Worm (Caenorhabditis elegans): ENCODE results near the gene clec-172.

Gene clec-172

DNA sequence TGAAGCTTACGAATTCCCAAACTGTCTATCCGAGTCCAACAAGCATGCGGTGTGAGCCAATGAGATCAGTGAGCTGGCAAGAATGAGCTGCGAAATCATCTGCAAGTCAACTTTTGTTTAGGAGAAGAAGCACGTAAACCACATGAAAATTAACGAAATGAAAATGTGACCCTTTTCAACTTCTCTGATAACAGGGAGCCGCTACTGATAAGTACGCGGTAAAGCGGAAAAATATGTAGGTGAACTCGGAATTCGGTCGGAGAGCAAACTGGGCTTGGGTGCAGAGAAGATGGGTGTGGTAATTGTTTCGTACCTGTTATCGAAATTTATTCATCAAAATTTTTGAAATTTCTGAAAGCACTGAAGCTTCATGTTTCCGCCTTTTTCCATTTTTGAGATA, at the start of gene clec-172:
clec-172 (minus strand) TSS at position 101 of the 400 bp plus-strand sequence.
- TF ChIP-seq C08G9.2 (tag; optimal IDR thresholded peaks at IDR 0.05) (no peak), T23F11.4 (GFP tag; optimal IDR thresholded peaks at IDR 0.05) (no peak), ttx-3 (tag; optimal IDR thresholded peaks at IDR 0.05) (no peak), unc-55 (GFP tag; optimal IDR thresholded peaks at IDR 0.05) (no peak), K09A11.1 (tag; optimal IDR thresholded peaks at IDR 0.05; ENCODE audit: insufficient read depth) (no peak), pha-2 (tag; optimal IDR thresholded peaks at IDR 0.05) (no peak), hlh-30 (tag; optimal IDR thresholded peaks at IDR 0.05; ENCODE audit: insufficient read depth) (no peak), lin-11 (tag; optimal IDR thresholded peaks at IDR 0.05) (no peak), tbx-7 (tag; optimal IDR thresholded peaks at IDR 0.05) (no peak), npax-4 (tag; optimal IDR thresholded peaks at IDR 0.05) (no peak), fkh-6 (tag; optimal IDR thresholded peaks at IDR 0.05) (no peak), nhr-232 (tag; optimal IDR thresholded peaks at IDR 0.05) (no peak), pha-4 (tag; optimal IDR thresholded peaks at IDR 0.05) (no peak), sdc-2 (tag; optimal IDR thresholded peaks at IDR 0.05) (no peak), ceh-6 (GFP tag; optimal IDR thresholded peaks at IDR 0.05) (no peak), ama-1 (optimal IDR thresholded peaks at IDR 0.05) (no peak), syd-9 (tag; optimal IDR thresholded peaks at IDR 0.05) (no peak), unc-86 (tag; optimal IDR thresholded peaks at IDR 0.05) (no peak)

DNA sequence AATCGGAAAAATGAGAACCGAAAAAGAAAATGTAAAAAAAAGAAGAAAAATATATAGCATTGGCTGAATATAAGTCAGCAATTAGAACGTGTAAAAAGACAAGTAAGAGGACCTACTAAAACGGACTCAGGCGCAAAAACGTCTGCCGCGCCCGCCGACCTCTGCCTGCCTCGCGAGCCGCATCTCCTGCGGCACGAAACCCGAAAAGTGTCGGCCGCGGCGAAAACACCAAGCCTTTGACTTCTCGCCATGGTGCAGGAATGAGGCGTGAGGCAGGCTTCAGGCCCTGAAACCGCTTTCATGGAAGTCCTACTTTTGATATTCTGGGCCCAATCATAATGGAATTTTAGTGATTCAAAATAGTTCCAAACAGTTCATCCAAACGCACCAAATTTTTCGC, 49.3 kb upstream of the clec-172 start:
- no peak for TF ChIP-seq pha-2 (tag; optimal IDR thresholded peaks at IDR 0.05)
- no peak for TF ChIP-seq syd-9 (tag; optimal IDR thresholded peaks at IDR 0.05)
- no peak for TF ChIP-seq rnt-1 (tag; optimal IDR thresholded peaks at IDR 0.05)
- TF ChIP-seq zip-5 (tag; optimal IDR thresholded peaks at IDR 0.05) = no peak
- no peak for TF ChIP-seq sox-2 (GFP tag; IDR thresholded peaks at IDR 0.05)
- TF ChIP-seq dmd-4 (tag; optimal IDR thresholded peaks at IDR 0.05; ENCODE audit: borderline replicate concordance) = no peak
- TF ChIP-seq eyg-1 (tag; optimal IDR thresholded peaks at IDR 0.05) = no peak
- TF ChIP-seq pros-1 (tag; optimal IDR thresholded peaks at IDR 0.05) = no peak
- no peak for TF ChIP-seq ztf-16 (tag; optimal IDR thresholded peaks at IDR 0.05)
- TF ChIP-seq ceh-19 (GFP tag; optimal IDR thresholded peaks at IDR 0.05) = no peak
- no peak for TF ChIP-seq npax-4 (tag; optimal IDR thresholded peaks at IDR 0.05)

DNA sequence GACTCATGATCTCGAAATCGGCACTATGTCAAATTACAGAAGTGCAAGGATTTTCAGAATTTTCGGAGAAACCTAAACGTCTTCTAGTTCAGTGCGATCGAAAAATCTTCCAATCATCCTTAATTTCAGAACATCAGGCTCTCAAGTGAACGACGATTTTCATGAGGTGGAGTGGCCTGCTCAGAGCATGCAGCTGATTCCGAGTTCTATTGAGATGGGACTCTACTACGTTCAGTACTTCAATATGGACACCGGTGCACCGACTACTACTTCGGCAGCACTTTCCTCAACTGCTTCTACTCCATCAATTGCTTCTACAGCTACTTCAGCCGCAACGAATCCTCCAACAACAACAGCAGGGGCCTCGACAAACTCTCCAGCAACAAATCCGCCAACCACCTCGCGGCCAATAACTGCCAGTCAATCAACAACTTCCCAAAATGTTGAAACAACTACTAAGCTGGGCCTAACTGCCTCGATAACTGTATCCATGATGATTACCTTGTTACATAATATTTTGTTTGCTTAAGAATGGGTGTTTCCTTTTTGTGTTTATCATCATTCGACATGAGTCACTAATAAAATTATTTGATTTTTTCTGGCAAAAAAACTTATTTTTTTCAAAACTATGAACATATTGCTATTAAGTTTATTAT, 47.2 kb upstream of the clec-172 start, which contains the start of gene Y41D4B.15:
Y41D4B.15 (plus strand) TSS at position 606 of the 656 bp plus-strand sequence.
- TF ChIP-seq ceh-6 (GFP tag; optimal IDR thresholded peaks at IDR 0.05) (no peak), sox-2 (GFP tag; IDR thresholded peaks at IDR 0.05) (no peak), sox-4 (tag; optimal IDR thresholded peaks at IDR 0.05) (no peak), nfya-1 (tag; optimal IDR thresholded peaks at IDR 0.05) (no peak), unc-86 (tag; optimal IDR thresholded peaks at IDR 0.05) (no peak), pha-2 (tag; optimal IDR thresholded peaks at IDR 0.05) (no peak), hlh-8 (tag; optimal IDR thresholded peaks at IDR 0.05) (no peak), F13H6.1 (tag; optimal IDR thresholded peaks at IDR 0.05) (no peak), ceh-48 (tag; optimal IDR thresholded peaks at IDR 0.05) (no peak), K09A11.1 (tag; optimal IDR thresholded peaks at IDR 0.05; ENCODE audit: insufficient read depth) (no peak), pat-9 (tag; optimal IDR thresholded peaks at IDR 0.05) (no peak), ceh-24 (tag; optimal IDR thresholded peaks at IDR 0.05) (no peak), madf-2 (tag; optimal IDR thresholded peaks at IDR 0.05) (no peak), che-1 (tag; optimal IDR thresholded peaks at IDR 0.05) (no peak), ttx-3 (tag; optimal IDR thresholded peaks at IDR 0.05) (no peak), fkh-6 (tag; optimal IDR thresholded peaks at IDR 0.05) (no peak), ceh-2 (tag; optimal IDR thresholded peaks at IDR 0.05) (no peak), rnt-1 (tag; optimal IDR thresholded peaks at IDR 0.05) (no peak)

DNA sequence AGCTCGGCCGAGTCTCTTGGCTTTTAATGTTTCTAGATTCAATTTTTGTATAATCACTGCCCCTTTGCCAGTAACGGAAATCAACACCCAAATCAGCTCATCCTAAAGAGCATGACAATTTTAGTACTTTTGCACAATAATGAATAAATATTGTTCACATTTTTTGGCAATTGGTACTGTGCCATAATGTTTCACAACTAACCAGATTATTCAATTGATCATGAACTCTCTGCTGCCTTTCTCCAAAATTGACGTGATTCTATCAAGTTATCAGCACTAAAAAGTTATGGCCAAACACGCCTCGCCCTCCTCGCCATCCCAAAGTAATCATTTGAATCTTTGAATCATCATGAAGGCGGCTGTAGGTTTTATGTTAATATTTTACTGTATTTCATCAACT, 45.5 kb upstream of the clec-172 start, which contains the start of gene hpo-6:
hpo-6 (plus strand) TSS at position 301 of the 400 bp plus-strand sequence.
- no peak for TF ChIP-seq T23F11.4 (GFP tag; optimal IDR thresholded peaks at IDR 0.05)
- TF ChIP-seq hlh-15 (tag; optimal IDR thresholded peaks at IDR 0.05) = no peak
- no peak for TF ChIP-seq ceh-19 (GFP tag; optimal IDR thresholded peaks at IDR 0.05)
- TF ChIP-seq C38D4.7 (GFP tag; optimal IDR thresholded peaks at IDR 0.05) = no peak
- no peak for TF ChIP-seq lim-6 (tag; optimal IDR thresholded peaks at IDR 0.05)
- no peak for TF ChIP-seq fkh-10 (GFP tag; optimal IDR thresholded peaks at IDR 0.05)
- no peak for TF ChIP-seq sdc-2 (tag; optimal IDR thresholded peaks at IDR 0.05)

All from whole organism, late embryonic.